Worm (Caenorhabditis elegans) whole organism, L1 larva: ENCODE measurements around the gene Y48E1B.17.

ENCODE experiments used
- C16A3.4 ChIP-seq: fragments of 150-350 bp; optimal IDR thresholded peaks from 2 replicates; lab custom pipeline; 2014; ENCODE audit warnings: missing biosample characterization, missing genetic modification characterization
- C34B4.2 ChIP-seq: sonication (generic microtip); optimal IDR thresholded peaks from 2 replicates; lab custom pipeline; 2017; ENCODE audit warnings: mild to moderate bottlenecking, missing genetic modification characterization, missing compliant biosample characterization
- aha-1 ChIP-seq: fragments of 150-350 bp; optimal IDR thresholded peaks from 2 replicates; lab custom pipeline; 2014; ENCODE audit warnings: missing biosample characterization, missing genetic modification characterization
- blmp-1 ChIP-seq: fragments of 150-350 bp; optimal IDR thresholded peaks from 2 replicates; lab custom pipeline; 2014; ENCODE audit warnings: missing biosample characterization, missing genetic modification characterization
- ceh-8 ChIP-seq: fragments of 200-800 bp; sonication (Bioruptor generic); optimal IDR thresholded peaks from 2 replicates; lab custom pipeline; 2018; ENCODE audit warnings: mild to moderate bottlenecking, missing genetic modification characterization, moderate library complexity, missing compliant biosample characterization
- ces-1 ChIP-seq: fragments of 150-350 bp; optimal IDR thresholded peaks from 2 replicates; lab custom pipeline; 2014; ENCODE audit warnings: missing biosample characterization, missing genetic modification reagents, missing genetic modification characterization
- dpl-1 ChIP-seq, 3 experiments: fragments of 150-350 bp in 2 of 3; sonication (generic microtip) in 1 of 3; optimal IDR thresholded peaks; 2 replicates each; lab custom pipeline; 2014 to 2017; ENCODE audit warnings: missing biosample characterization in 3 of 3, missing genetic modification characterization in 3 of 3, missing genetic modification reagents in 3 of 3
- efl-1 ChIP-seq, 4 experiments: fragments of 150-350 bp; optimal IDR thresholded peaks in 3 of 4; peaks in 1 of 4; 1 replicate in 1 of 4; 2 replicates in 3 of 4; lab custom pipeline; 2014; ENCODE audit warnings: missing biosample characterization in 2 of 4, missing genetic modification characterization in 2 of 4, missing genetic modification reagents in 2 of 4
- egl-13 ChIP-seq: sonication (generic microtip); optimal IDR thresholded peaks from 2 replicates; lab custom pipeline; 2016; ENCODE audit warnings: missing genotype, missing genetic modification reagents, missing genetic modification characterization, missing compliant biosample characterization
- egl-27 ChIP-seq, 2 experiments: fragments of 150-350 bp in 1 of 2; sonication (generic microtip); optimal IDR thresholded peaks; 3 replicates each; lab custom pipeline; 2017 to 2018; ENCODE audit warnings: missing biosample characterization in 2 of 2, missing genetic modification characterization in 2 of 2, missing genetic modification reagents in 2 of 2
- elt-3 ChIP-seq, 6 experiments: fragments of 150-350 bp in 1 of 6; sonication (generic microtip); optimal IDR thresholded peaks; 2 replicates each; lab custom pipeline; 2017 to 2018; ENCODE audit warnings: missing biosample characterization in 6 of 6, missing genetic modification characterization in 6 of 6, inconsistent platforms in 1 of 6
- ets-5 ChIP-seq: fragments of 200-800 bp; sonication (Bioruptor generic); IDR thresholded peaks from 2 replicates; pipeline ENCODE4 v1.3.6; 2022; ENCODE audit warnings: missing genetic modification characterization, missing compliant biosample characterization
- fkh-10 ChIP-seq: sonication (generic microtip); optimal IDR thresholded peaks from 2 replicates; lab custom pipeline; 2017; ENCODE audit warnings: missing biosample characterization, missing genetic modification reagents, missing genetic modification characterization
- fkh-4 ChIP-seq: sonication (generic microtip); optimal IDR thresholded peaks from 2 replicates; lab custom pipeline; 2016; ENCODE audit warnings: missing compliant biosample characterization, missing genetic modification characterization, borderline replicate concordance
- fkh-8 ChIP-seq: sonication (generic microtip); optimal IDR thresholded peaks from 2 replicates; lab custom pipeline; 2016; ENCODE audit warnings: mild to moderate bottlenecking, missing genetic modification characterization, missing compliant biosample characterization
- grh-1 ChIP-seq: fragments of 200-800 bp; sonication (Bioruptor generic); IDR thresholded peaks from 2 replicates; pipeline ENCODE4 v1.3.6; 2022; ENCODE audit warnings: missing genetic modification reagents, missing genetic modification characterization, missing compliant biosample characterization
- irx-1 ChIP-seq: sonication (generic microtip); optimal IDR thresholded peaks from 2 replicates; lab custom pipeline; 2016; ENCODE audit warnings: missing genetic modification characterization, missing compliant biosample characterization
- lin-13 ChIP-seq: fragments of 150-350 bp; optimal IDR thresholded peaks from 2 replicates; lab custom pipeline; 2014; ENCODE audit warnings: missing biosample characterization, missing genetic modification reagents, missing genetic modification characterization
- lin-35 ChIP-seq, 2 experiments: fragments of 150-350 bp; optimal IDR thresholded peaks; 2 replicates each; lab custom pipeline; 2014; ENCODE audit warnings: missing biosample characterization in 2 of 2, missing genetic modification characterization in 2 of 2, missing genetic modification reagents in 2 of 2
- lin-39 ChIP-seq: fragments of 150-350 bp; optimal IDR thresholded peaks from 2 replicates; lab custom pipeline; 2014; ENCODE audit warnings: missing biosample characterization, missing genetic modification reagents, missing genetic modification characterization
- lir-3 ChIP-seq: sonication (generic microtip); optimal IDR thresholded peaks from 2 replicates; lab custom pipeline; 2016; ENCODE audit warnings: mild to moderate bottlenecking, missing genetic modification characterization, moderate library complexity, missing compliant biosample characterization; ENCODE audit not compliant: poor library complexity
- lsy-2 ChIP-seq, 2 experiments: fragments of 150-350 bp; optimal IDR thresholded peaks; 2 replicates each; lab custom pipeline; 2014; ENCODE audit warnings: missing biosample characterization in 2 of 2, missing genetic modification characterization in 2 of 2
- mdl-1 ChIP-seq, 2 experiments: fragments of 150-350 bp; optimal IDR thresholded peaks; 2 replicates each; lab custom pipeline; 2014 to 2017; ENCODE audit warnings: missing biosample characterization in 2 of 2, missing genetic modification characterization in 2 of 2, inconsistent platforms in 1 of 2
- mef-2 ChIP-seq: fragments of 150-350 bp; optimal IDR thresholded peaks from 2 replicates; lab custom pipeline; 2014; ENCODE audit warnings: missing biosample characterization, missing genetic modification characterization
- nhr-19 ChIP-seq: fragments of 200-800 bp; sonication (Bioruptor generic); conservative IDR thresholded peaks from 2 replicates; pipeline ENCODE4 v1.3.6; 2022; ENCODE audit warnings: missing genetic modification characterization, missing compliant biosample characterization
- nhr-71 ChIP-seq: sonication (generic microtip); optimal IDR thresholded peaks from 2 replicates; lab custom pipeline; 2016; ENCODE audit warnings: mild to moderate bottlenecking, missing genetic modification characterization, moderate library complexity, missing compliant biosample characterization
- nhr-85 ChIP-seq: sonication (generic microtip); peaks from one replicate; lab custom pipeline; 2016; ENCODE audit warnings: missing genetic modification characterization, inconsistent platforms, missing compliant biosample characterization
- nhr-90 ChIP-seq: sonication (generic microtip); optimal IDR thresholded peaks from 2 replicates; lab custom pipeline; 2016; ENCODE audit warnings: mild to moderate bottlenecking, missing genetic modification characterization, missing compliant biosample characterization; ENCODE audit not compliant: poor library complexity
- pax-3 ChIP-seq: fragments of 200-800 bp; sonication (Bioruptor generic); optimal IDR thresholded peaks from 2 replicates; lab custom pipeline; 2018; ENCODE audit warnings: mild to moderate bottlenecking, missing genetic modification characterization, moderate library complexity, missing compliant biosample characterization
- pqm-1 ChIP-seq: sonication (generic microtip); optimal IDR thresholded peaks from 3 replicates; lab custom pipeline; 2017; ENCODE audit warnings: missing biosample characterization, missing genetic modification characterization
- skn-1 ChIP-seq: fragments of 150-350 bp; optimal IDR thresholded peaks from 2 replicates; lab custom pipeline; 2014; ENCODE audit warnings: missing biosample characterization, missing genetic modification characterization
- snpc-4 ChIP-seq: fragments of 150-350 bp; optimal IDR thresholded peaks from 2 replicates; lab custom pipeline; 2014; ENCODE audit warnings: missing biosample characterization, missing genetic modification characterization
- swsn-7 ChIP-seq: sonication (generic microtip); optimal IDR thresholded peaks from 2 replicates; lab custom pipeline; 2016; ENCODE audit warnings: missing genetic modification characterization, missing compliant biosample characterization
- tbx-2 ChIP-seq: sonication (generic microtip); optimal IDR thresholded peaks from 2 replicates; lab custom pipeline; 2016; ENCODE audit warnings: missing genetic modification characterization, missing compliant biosample characterization
- tlp-1 ChIP-seq: fragments of 150-350 bp; optimal IDR thresholded peaks from 2 replicates; lab custom pipeline; 2014; ENCODE audit warnings: missing biosample characterization, missing genetic modification characterization
- unc-30 ChIP-seq: sonication (generic microtip); optimal IDR thresholded peaks from 2 replicates; lab custom pipeline; 2017; ENCODE audit warnings: missing biosample characterization, missing genetic modification characterization
- unc-98 ChIP-seq: fragments of 200-800 bp; sonication (Bioruptor generic); IDR thresholded peaks from 2 replicates; pipeline ENCODE4 v1.3.6; 2022; ENCODE audit warnings: missing genetic modification characterization, missing compliant biosample characterization
- vab-15 ChIP-seq: sonication (generic microtip); optimal IDR thresholded peaks from 2 replicates; lab custom pipeline; 2017; ENCODE audit warnings: missing genotype, mild to moderate bottlenecking, missing genetic modification characterization, missing compliant biosample characterization
- xbp-1 ChIP-seq: sonication (generic microtip); optimal IDR thresholded peaks from 2 replicates; lab custom pipeline; 2016; ENCODE audit warnings: missing genetic modification characterization, missing compliant biosample characterization
- zag-1 ChIP-seq: fragments of 150-350 bp; optimal IDR thresholded peaks from 2 replicates; lab custom pipeline; 2014; ENCODE audit warnings: missing biosample characterization, missing genetic modification characterization

The Y48E1B.17 gene

DNA sequence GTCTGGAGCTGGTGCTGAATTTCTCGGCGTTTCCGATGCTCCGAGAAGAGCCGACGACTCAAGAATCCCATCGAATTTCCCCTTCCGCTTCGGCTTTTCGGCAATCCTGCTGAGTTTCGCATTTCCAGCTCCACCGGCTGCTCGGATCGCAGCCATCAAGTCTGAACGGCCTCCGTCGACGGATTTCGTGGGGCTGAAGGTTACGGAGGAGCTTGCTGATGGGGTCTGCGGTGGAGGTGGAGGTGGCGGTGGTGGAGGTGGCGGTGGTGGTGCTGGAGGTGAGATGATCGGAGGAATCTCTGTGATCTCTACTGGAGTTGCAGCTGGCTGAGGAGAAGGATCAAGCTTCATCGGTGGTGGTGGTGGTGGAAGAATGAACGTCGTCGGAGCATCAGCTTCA is 2.1 kb upstream of the Y48E1B.17 start:
- TF ChIP-seq C16A3.4 (tag; lab: Kevin White, UChicago): no peak
- peak; percentile 21 for TF ChIP-seq ceh-8 (GFP tag; lab: Kevin White, UChicago)

DNA sequence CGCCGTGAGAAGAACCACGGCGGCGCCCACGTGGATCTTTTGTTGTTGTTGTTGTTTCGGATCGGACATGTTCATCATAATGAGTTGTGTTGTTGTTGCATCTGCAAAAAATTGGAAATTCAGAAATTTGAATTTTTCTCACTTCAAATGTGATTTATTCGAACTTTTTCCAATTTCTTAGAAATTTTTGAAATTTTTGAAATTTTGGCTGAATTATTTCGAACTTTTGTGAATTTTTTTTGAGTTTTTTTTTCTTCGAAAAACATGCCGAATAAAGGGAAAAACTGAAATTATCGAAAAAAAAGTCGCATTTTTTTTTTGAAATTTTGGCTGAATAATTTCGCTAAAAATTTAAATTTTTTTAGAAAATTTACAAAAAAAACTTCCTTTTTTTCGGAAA is 9.8 kb downstream of the Y48E1B.17 start, which contains the start of gene snx-14:
TSS of gene snx-14 (minus strand) at position 101 of the 400 bp plus-strand sequence.
- no peak for TF ChIP-seq ces-1 (GFP tag; lab: Kevin White, UChicago)
- no peak for TF ChIP-seq nhr-19
- no peak for TF ChIP-seq pax-3 (tag; lab: Kevin White, UChicago)
- TF ChIP-seq aha-1 (tag; lab: Kevin White, UChicago): no peak
- TF ChIP-seq, all 84 proteins: peak for 0

DNA sequence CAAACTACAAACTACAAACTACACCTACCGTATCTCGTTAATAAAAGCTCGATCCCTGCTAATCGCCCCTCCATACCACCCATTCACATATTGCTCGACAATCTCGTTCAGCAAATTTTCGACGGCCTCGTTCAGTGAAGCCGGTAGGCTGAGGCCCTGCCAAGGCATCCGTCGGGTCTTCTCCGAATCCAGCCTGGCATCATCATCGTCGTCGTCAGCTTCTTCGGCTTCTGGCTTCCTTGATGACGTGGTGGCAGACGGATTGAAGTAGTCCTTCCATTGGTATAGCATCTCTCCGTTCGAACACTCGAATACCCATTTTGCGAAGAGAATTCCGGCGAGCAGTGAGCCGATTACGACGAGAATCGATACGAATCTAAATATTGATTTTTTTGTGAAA is 10.2 kb downstream of the Y48E1B.17 start:
- TF ChIP-seq fkh-4 (tag; lab: Kevin White, UChicago) (no peak), efl-1 (optimal IDR thresholded peaks at IDR 0.05; lab: Kevin White, UChicago) (no peak), efl-1 (GFP tag; optimal IDR thresholded peaks at IDR 0.05 in 1 of 2; lab: Kevin White, UChicago) (no peak), swsn-7 (tag; lab: Kevin White, UChicago) (no peak), ets-5 (GFP tag; lab: Robert Waterston, UW) (no peak), dpl-1 (GFP tag; optimal IDR thresholded peaks at IDR 0.05; lab: Kevin White, UChicago) (no peak), nhr-71 (tag; lab: Kevin White, UChicago) (no peak), tlp-1 (no peak), blmp-1 (tag; lab: Kevin White, UChicago) (no peak), mef-2 (tag; lab: Kevin White, UChicago) (no peak), lin-13 (no peak), elt-3 (tag; optimal IDR thresholded peaks at IDR 0.05; lab: Kevin White, UChicago) (no peak)

DNA sequence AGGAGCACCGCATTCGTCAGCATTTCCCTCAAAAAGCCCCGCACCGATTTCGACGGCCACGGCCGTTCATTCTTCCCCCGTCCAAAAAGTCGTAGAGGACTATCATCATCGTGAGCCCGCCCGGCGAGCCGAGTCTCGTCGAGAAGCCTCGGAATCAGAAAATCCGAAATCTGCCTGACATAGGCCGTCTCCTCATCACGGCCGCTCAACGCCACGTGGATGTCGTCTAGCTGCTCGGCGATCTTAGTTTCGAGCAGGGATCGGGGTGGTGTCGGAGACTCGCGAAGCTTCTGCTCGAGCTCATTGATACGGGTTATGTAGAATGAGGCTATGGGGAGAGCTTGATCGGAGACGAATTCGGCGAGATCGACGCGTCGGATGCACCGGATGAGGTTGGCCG is 11.8 kb downstream of the Y48E1B.17 start:
- no peak for TF ChIP-seq mdl-1 (tag; optimal IDR thresholded peaks at IDR 0.05; lab: Kevin White, UChicago)
- TF ChIP-seq unc-30: no peak
- no peak for TF ChIP-seq ces-1 (GFP tag; lab: Kevin White, UChicago)
- no peak for TF ChIP-seq fkh-8 (tag; lab: Kevin White, UChicago)
- no peak for TF ChIP-seq lin-13
- no peak for TF ChIP-seq tlp-1
- TF ChIP-seq C34B4.2 (tag; lab: Kevin White, UChicago): no peak
- no peak for TF ChIP-seq xbp-1 (tag; lab: Kevin White, UChicago)

DNA sequence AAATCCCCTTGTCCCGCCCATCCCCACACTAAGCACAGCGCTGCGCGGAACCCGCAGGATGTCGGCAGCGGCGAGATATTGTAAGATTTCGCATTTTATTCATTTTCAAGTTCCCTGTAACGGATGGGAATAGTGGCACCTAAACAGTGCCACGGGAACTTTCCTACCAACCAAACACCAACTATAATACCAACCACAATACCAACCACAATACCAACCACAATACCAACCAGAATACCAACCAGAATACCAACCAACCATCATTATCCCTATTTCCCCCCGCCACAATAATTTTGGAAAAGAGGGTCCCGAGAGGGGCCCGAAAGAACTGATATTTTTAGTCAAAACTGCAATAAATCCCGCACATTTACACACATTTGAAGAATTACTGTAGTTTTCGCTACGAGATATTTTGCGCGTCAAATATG is 18.9 kb downstream of the Y48E1B.17 start:
- TF ChIP-seq efl-1 (optimal IDR thresholded peaks at IDR 0.05; lab: Kevin White, UChicago): no peak
- TF ChIP-seq efl-1 (GFP tag; optimal IDR thresholded peaks at IDR 0.05 in 1 of 2; lab: Kevin White, UChicago): peak in 1 of 2 experiments; percentile 47
- TF ChIP-seq tlp-1: no peak
- TF ChIP-seq snpc-4: peak; percentile 92
- peak; percentile 68 for TF ChIP-seq nhr-85 (tag; lab: Kevin White, UChicago)

DNA sequence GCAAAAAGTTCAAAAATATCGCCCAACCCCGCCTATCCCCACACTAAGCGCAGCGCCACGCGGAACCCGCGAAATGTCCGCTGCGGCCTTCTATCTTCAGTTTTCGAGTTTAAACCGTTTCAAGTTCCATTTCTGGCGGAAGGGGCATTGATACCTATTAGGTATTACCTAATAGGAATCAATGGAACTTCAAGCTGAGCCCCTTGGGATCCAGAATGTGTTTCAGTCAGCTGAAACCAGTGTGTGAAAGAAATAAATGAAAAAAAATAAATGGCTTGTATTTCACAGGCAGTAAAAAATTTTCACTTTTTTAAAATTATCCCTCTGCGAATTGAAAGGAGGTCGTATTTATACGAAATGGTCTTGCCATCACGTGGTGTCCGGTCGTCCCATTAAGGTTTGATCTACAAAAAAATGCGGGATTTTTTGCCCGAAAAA is 19.7 kb downstream of the Y48E1B.17 start:
- no peak for TF ChIP-seq tbx-2 (tag; lab: Kevin White, UChicago)
- peak; percentile 22 for TF ChIP-seq nhr-19
- TF ChIP-seq dpl-1 (GFP tag; optimal IDR thresholded peaks at IDR 0.05; lab: Kevin White, UChicago): no peak
- no peak for TF ChIP-seq nhr-90
- no peak for TF ChIP-seq efl-1 (optimal IDR thresholded peaks at IDR 0.05; lab: Kevin White, UChicago)
- peak in 1 of 2 experiments; percentile 52 for TF ChIP-seq efl-1 (GFP tag; optimal IDR thresholded peaks at IDR 0.05 in 1 of 2; lab: Kevin White, UChicago)
- TF ChIP-seq irx-1 (tag; lab: Kevin White, UChicago): no peak
- TF ChIP-seq mdl-1 (tag; optimal IDR thresholded peaks at IDR 0.05; lab: Kevin White, UChicago): no peak
- no peak for TF ChIP-seq unc-30
- TF ChIP-seq skn-1 (tag; lab: Kevin White, UChicago): no peak
- TF ChIP-seq lin-35 (GFP tag; optimal IDR thresholded peaks at IDR 0.05; lab: Kevin White, UChicago): no peak
- no peak for TF ChIP-seq egl-27 (tag; optimal IDR thresholded peaks at IDR 0.05; lab: Kevin White, UChicago)
- no peak for TF ChIP-seq vab-15
- no peak for TF ChIP-seq unc-98 (GFP tag; lab: Robert Waterston, UW)
- no peak for TF ChIP-seq lin-39 (tag; lab: Kevin White, UChicago)
- TF ChIP-seq fkh-10 (GFP tag; lab: Kevin White, UChicago): no peak
- TF ChIP-seq aha-1 (tag; lab: Kevin White, UChicago): no peak
- no peak for TF ChIP-seq lir-3 (tag; lab: Kevin White, UChicago)
- TF ChIP-seq elt-3 (tag; optimal IDR thresholded peaks at IDR 0.05; lab: Kevin White, UChicago): no peak
- TF ChIP-seq ces-1 (GFP tag; lab: Kevin White, UChicago): no peak
- TF ChIP-seq lsy-2 (tag; optimal IDR thresholded peaks at IDR 0.05; lab: Kevin White, UChicago): no peak
- no peak for TF ChIP-seq zag-1 (tag; lab: Kevin White, UChicago)
- no peak for TF ChIP-seq egl-13 (tag; lab: Kevin White, UChicago)
- TF ChIP-seq grh-1: no peak
- no peak for TF ChIP-seq pqm-1
- no peak for TF ChIP-seq ets-5 (GFP tag; lab: Robert Waterston, UW)
